Fruit fly (Drosophila melanogaster): ENCODE measurements around the gene nSyb.

Gene nSyb

dm6 chr3L:1584003-1584402 lies 53.5 kb downstream of the nSyb start (continued):
- TF ChIP-seq zfh1 (GFP tag; IDR thresholded peaks at IDR 0.05) (peak; percentile 82; the same call in 2 of the 3 replicates), CG17328 (GFP tag; IDR thresholded peaks at IDR 0.05) (peak; percentile 78), CG13775 (GFP tag; optimal IDR thresholded peaks at IDR 0.05) (peak; percentile 38), oc (tag; optimal IDR thresholded peaks at IDR 0.05) (peak; percentile 59), so (GFP tag; IDR thresholded peaks at IDR 0.05) (peak; percentile 67; the same call in 2 of the 3 replicates), Dbx (GFP tag; IDR thresholded peaks at IDR 0.05) (no peak), lmd (GFP tag; IDR thresholded peaks at IDR 0.05) (peak; percentile 61), Stat92E (GFP tag; optimal IDR thresholded peaks at IDR 0.05) (no peak), CG17912 (GFP tag; optimal IDR thresholded peaks at IDR 0.05) (no peak), Lhr (GFP tag; optimal IDR thresholded peaks at IDR 0.05) (peak; percentile 17), Asciz (GFP tag; optimal IDR thresholded peaks at IDR 0.05) (peak; percentile 68), ken (GFP tag; IDR thresholded peaks at IDR 0.05) (peak; percentile 64; the same call in 2 of the 3 replicates), Spps (tag; optimal IDR thresholded peaks at IDR 0.05) (peak; percentile 0), CG32532 (GFP tag; IDR thresholded peaks at IDR 0.05) (peak; percentile 49; the same call in 1 of the 2 replicates), Abd-B (GFP tag; optimal IDR thresholded peaks at IDR 0.05) (peak; percentile 41), CG8765 (GFP tag; IDR thresholded peaks at IDR 0.05) (no peak; the same call in 1 of the 2 replicates), sug (tag; optimal IDR thresholded peaks at IDR 0.05) (no peak), gsb-n (tag; optimal IDR thresholded peaks at IDR 0.05) (peak; percentile 46), Bgb (GFP tag; IDR thresholded peaks at IDR 0.05; ENCODE audit: partially characterized antibody) (no peak), sisA (GFP tag; IDR thresholded peaks at IDR 0.05) (peak; percentile 30; the same call in 1 of the 2 replicates), CG2678 (tag; optimal IDR thresholded peaks at IDR 0.05) (peak; percentile 58), hbn (GFP tag; IDR thresholded peaks at IDR 0.05; ENCODE audit: partially characterized antibody) (no peak), Dll (GFP tag; IDR thresholded peaks at IDR 0.05; ENCODE audit: partially characterized antibody) (no peak), MESR4 (GFP tag; optimal IDR thresholded peaks at IDR 0.05) (no peak), CG13624 (GFP tag; optimal IDR thresholded peaks at IDR 0.05) (peak; percentile 55), sna (GFP tag; IDR thresholded peaks at IDR 0.05; ENCODE audit: partially characterized antibody) (no peak), zen2 (GFP tag; IDR thresholded peaks at IDR 0.05; ENCODE audit: partially characterized antibody) (no peak), CG14860 (GFP tag; IDR thresholded peaks at IDR 0.05; ENCODE audit: partially characterized antibody) (no peak), pros (GFP tag; optimal IDR thresholded peaks at IDR 0.05) (no peak), Hr51 (GFP tag; optimal IDR thresholded peaks at IDR 0.05) (peak; percentile 41 to 71), CG7745 (tag; optimal IDR thresholded peaks at IDR 0.05) (no peak), CG1603 (tag; optimal IDR thresholded peaks at IDR 0.05) (peak; percentile 84), grau (tag; optimal IDR thresholded peaks at IDR 0.05) (peak; percentile 66), CG6254 (GFP tag; optimal IDR thresholded peaks at IDR 0.05) (peak; percentile 30), CG11093 (GFP tag; IDR thresholded peaks at IDR 0.05) (0 out of 3 replicates have a peak, but pooled peaks have one; percentile 14), trem (tag; optimal IDR thresholded peaks at IDR 0.05) (peak; percentile 0), CG33213 (GFP tag; optimal IDR thresholded peaks at IDR 0.05) (no peak), Atf3 (GFP tag; optimal IDR thresholded peaks at IDR 0.05) (peak; percentile 52), CG7372 (GFP tag; IDR thresholded peaks at IDR 0.05) (no peak), CG16863 (GFP tag; optimal IDR thresholded peaks at IDR 0.05) (peak; percentile 56), phol (tag; optimal IDR thresholded peaks at IDR 0.05) (no peak), CkIIα-i1 (GFP tag; IDR thresholded peaks at IDR 0.05) (no peak), cato (GFP tag; optimal IDR thresholded peaks at IDR 0.05; ENCODE audit: borderline replicate concordance) (peak; percentile 51), CG12219 (GFP tag; optimal IDR thresholded peaks at IDR 0.05) (peak; percentile 64), CG17359 (tag; optimal IDR thresholded peaks at IDR 0.05) (peak; percentile 27), pnt (GFP tag; optimal IDR thresholded peaks at IDR 0.05) (peak; percentile 29), Atf-2 (GFP tag; optimal IDR thresholded peaks at IDR 0.05) (peak; percentile 47), chif (GFP tag; optimal IDR thresholded peaks at IDR 0.05) (peak; percentile 70 to 82), CG5953 (GFP tag; IDR thresholded peaks at IDR 0.05) (no peak)
